Fruit fly (Drosophila melanogaster): ENCODE measurements around the gene CG33772.
"Not testable (repeated sequence)": the region's sequence is repeated elsewhere in the genome, so short reads cannot be mapped to it uniquely, and the experiment has no call there.

The CG33772 gene

DNA sequence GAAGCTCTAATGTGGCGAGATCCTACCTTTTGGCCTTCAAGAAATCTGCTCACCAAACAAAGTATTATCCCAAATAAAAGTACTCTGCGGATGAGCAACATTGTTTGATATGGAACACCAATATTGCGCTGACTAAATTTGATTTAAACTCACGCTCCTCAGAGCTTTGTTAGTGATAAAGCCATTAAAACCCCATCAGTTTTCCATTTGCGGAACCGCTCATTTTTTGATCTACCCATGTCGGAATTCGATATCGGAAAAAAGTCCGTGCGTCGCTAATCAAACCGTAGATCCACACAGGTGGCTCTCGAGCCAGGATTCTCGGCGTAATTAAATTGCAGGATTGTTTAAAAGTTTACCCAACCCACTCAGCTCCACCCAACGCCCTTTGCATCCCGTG, at the start of gene CG33772:
TSS of gene CG33772 (minus strand) at position 101 of the 400 bp plus-strand sequence.
- no peak for TF ChIP-seq rgr (GFP tag; optimal IDR thresholded peaks at IDR 0.05)
- no peak for TF ChIP-seq Myc (optimal IDR thresholded peaks at IDR 0.05)
- TF ChIP-seq OdsH (GFP tag; optimal IDR thresholded peaks at IDR 0.05) = no peak
- TF ChIP-seq HLH106 (tag; optimal IDR thresholded peaks at IDR 0.05) = no peak
- no peak for TF ChIP-seq N (GFP tag; optimal IDR thresholded peaks at IDR 0.05)
- TF ChIP-seq Dfd (GFP tag; optimal IDR thresholded peaks at IDR 0.05) = no peak
- TF ChIP-seq Dif (GFP tag; optimal IDR thresholded peaks at IDR 0.05; ENCODE audit: partially characterized antibody) = no peak
- no peak for TF ChIP-seq lola (GFP tag; optimal IDR thresholded peaks at IDR 0.05)
- TF ChIP-seq woc (GFP tag; optimal IDR thresholded peaks at IDR 0.05) = no peak
- TF ChIP-seq pan (optimal IDR thresholded peaks at IDR 0.05) = no peak
- no peak for TF ChIP-seq CG9705 (GFP tag; optimal IDR thresholded peaks at IDR 0.05)
- no peak for TF ChIP-seq CG32264 (GFP tag; optimal IDR thresholded peaks at IDR 0.05)
- no peak for TF ChIP-seq jim (GFP tag; optimal IDR thresholded peaks at IDR 0.05)
- TF ChIP-seq sage (GFP tag; optimal IDR thresholded peaks at IDR 0.05) = no peak
- TF ChIP-seq fru (GFP tag; optimal IDR thresholded peaks at IDR 0.05) = no peak
- no peak for TF ChIP-seq tai (GFP tag; optimal IDR thresholded peaks at IDR 0.05)

dm6 chr3L:22699133-22699532, 46.8 kb upstream of the CG33772 start, which contains the start of gene CG45116:
TSS of gene CG45116 (plus strand) at chr3L:22699433.
- no peak for TF ChIP-seq Mio (GFP tag; optimal IDR thresholded peaks at IDR 0.05)
- TF ChIP-seq br (GFP tag; optimal IDR thresholded peaks at IDR 0.05) = no peak
- TF ChIP-seq Dfd (GFP tag; optimal IDR thresholded peaks at IDR 0.05) = no peak
- TF ChIP-seq Rel (GFP tag; optimal IDR thresholded peaks at IDR 0.05) = no peak
- TF ChIP-seq Rel (tag; optimal IDR thresholded peaks at IDR 0.05) = no peak
- TF ChIP-seq OdsH (GFP tag; optimal IDR thresholded peaks at IDR 0.05) = no peak
- TF ChIP-seq Vsx2 (GFP tag; optimal IDR thresholded peaks at IDR 0.05; ENCODE audit: partially characterized antibody) = no peak
- TF ChIP-seq sage (GFP tag; optimal IDR thresholded peaks at IDR 0.05) = no peak
- no peak for TF ChIP-seq Sp1 (GFP tag; optimal IDR thresholded peaks at IDR 0.05)
- no peak for TF ChIP-seq Hnf4 (GFP tag; optimal IDR thresholded peaks at IDR 0.05)
- TF ChIP-seq Hr83 (GFP tag; optimal IDR thresholded peaks at IDR 0.05; ENCODE audit: poor library complexity, severe bottlenecking) = no peak
- TF ChIP-seq CrebA (GFP tag; optimal IDR thresholded peaks at IDR 0.05; ENCODE audit: borderline replicate concordance) = no peak
- TF ChIP-seq N (GFP tag; optimal IDR thresholded peaks at IDR 0.05) = no peak
- no peak for TF ChIP-seq fru (GFP tag; optimal IDR thresholded peaks at IDR 0.05)
- TF ChIP-seq psq (GFP tag; optimal IDR thresholded peaks at IDR 0.05) = no peak
- no peak for TF ChIP-seq pan (optimal IDR thresholded peaks at IDR 0.05)
- TF ChIP-seq brk (GFP tag; optimal IDR thresholded peaks at IDR 0.05) = no peak

- not testable (repeated sequence) for TF ChIP-seq Hnf4 (GFP tag; optimal IDR thresholded peaks at IDR 0.05); Rel (GFP tag; optimal IDR thresholded peaks at IDR 0.05); Rel (tag; optimal IDR thresholded peaks at IDR 0.05); Hr78 (GFP tag; optimal IDR thresholded peaks at IDR 0.05)
Measured at dm6 chr3L:22696930-22697329, 44.6 kb upstream of the CG33772 start, which contains the start of gene CG32453. TSS of gene CG32453 (plus strand) at chr3L:22697230.

DNA sequence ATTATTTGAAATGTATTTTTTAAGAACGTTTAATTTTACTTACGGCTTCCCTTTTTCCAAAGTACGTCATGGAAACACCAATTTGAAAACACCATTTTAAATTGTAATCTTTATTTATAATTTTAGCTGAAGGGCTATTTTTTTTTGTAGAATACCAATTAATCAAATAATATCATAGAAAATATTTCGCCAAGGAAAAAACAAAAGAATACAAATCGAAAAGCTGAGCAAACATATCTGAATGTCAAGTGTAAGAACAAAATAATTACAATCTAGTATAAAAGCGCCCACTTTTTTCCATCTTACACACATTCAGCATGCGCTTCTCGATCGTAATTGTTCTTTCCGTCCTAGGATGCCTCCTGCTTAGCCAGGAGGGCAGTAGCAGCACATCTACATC, 43.3 kb upstream of the CG33772 start, which contains the start of gene CG14452:
TSS of gene CG14452 (plus strand) at position 301 of the 400 bp plus-strand sequence.
- no peak for TF ChIP-seq sv (GFP tag; optimal IDR thresholded peaks at IDR 0.05)
- no peak for TF ChIP-seq Abd-B (GFP tag; optimal IDR thresholded peaks at IDR 0.05)
- TF ChIP-seq dsf (GFP tag; optimal IDR thresholded peaks at IDR 0.05; ENCODE audit: borderline replicate concordance) = no peak
- TF ChIP-seq OdsH (GFP tag; optimal IDR thresholded peaks at IDR 0.05) = no peak
- no peak for TF ChIP-seq Dif (GFP tag; optimal IDR thresholded peaks at IDR 0.05; ENCODE audit: partially characterized antibody)
- TF ChIP-seq brk (GFP tag; optimal IDR thresholded peaks at IDR 0.05) = no peak
- TF ChIP-seq Sp1 (GFP tag; optimal IDR thresholded peaks at IDR 0.05) = no peak
- TF ChIP-seq Rel (GFP tag; optimal IDR thresholded peaks at IDR 0.05) = no peak
- no peak for TF ChIP-seq Rel (tag; optimal IDR thresholded peaks at IDR 0.05)
- TF ChIP-seq CrebA (GFP tag; optimal IDR thresholded peaks at IDR 0.05; ENCODE audit: borderline replicate concordance) = no peak
- no peak for TF ChIP-seq sage (GFP tag; optimal IDR thresholded peaks at IDR 0.05)
- no peak for TF ChIP-seq Myc (optimal IDR thresholded peaks at IDR 0.05)
- TF ChIP-seq GATAd (GFP tag; optimal IDR thresholded peaks at IDR 0.05) = no peak
- no peak for TF ChIP-seq rgr (GFP tag; optimal IDR thresholded peaks at IDR 0.05)
- no peak for TF ChIP-seq ey (GFP tag; optimal IDR thresholded peaks at IDR 0.05)
- no peak for TF ChIP-seq Jra (GFP tag; optimal IDR thresholded peaks at IDR 0.05)
- TF ChIP-seq Mio (GFP tag; optimal IDR thresholded peaks at IDR 0.05) = no peak
- TF ChIP-seq dl (GFP tag; optimal IDR thresholded peaks at IDR 0.05; ENCODE audit: insufficient read depth in 1 of 2, partially characterized antibody in 2 of 2) = no peak
- TF ChIP-seq usp (GFP tag; optimal IDR thresholded peaks at IDR 0.05) = no peak
- TF ChIP-seq dmrt93B (GFP tag; optimal IDR thresholded peaks at IDR 0.05) = no peak
- no peak for TF ChIP-seq pan (optimal IDR thresholded peaks at IDR 0.05)
